Worm (Caenorhabditis elegans) whole organism, midembryonic: ENCODE results near the gene W04G3.5.

Experiments
- T22C8.4 ChIP-seq: fragments of 200-800 bp; sonication (Bioruptor generic); IDR thresholded peaks from 2 replicates; pipeline ENCODE4 v1.3.6; 2022; ENCODE audit warnings: missing genetic modification characterization, missing compliant biosample characterization
- cog-1 ChIP-seq: sonication (generic microtip); optimal IDR thresholded peaks from 2 replicates; lab custom pipeline; 2016; ENCODE audit warnings: missing genetic modification characterization, missing compliant biosample characterization
- flt-1 ChIP-seq: fragments of 200-800 bp; sonication (Bioruptor generic); IDR thresholded peaks from 2 replicates; pipeline ENCODE4 v1.3.6; 2022; ENCODE audit warnings: missing genetic modification characterization, missing compliant biosample characterization
- klf-2 ChIP-seq: fragments of 200-800 bp; sonication (Bioruptor generic); conservative IDR thresholded peaks from 2 replicates; pipeline ENCODE4 v1.3.6; 2022; ENCODE audit warnings: missing genetic modification reagents, missing genetic modification characterization, missing compliant biosample characterization
- med-1 ChIP-seq: sonication (generic microtip); optimal IDR thresholded peaks from 2 replicates; lab custom pipeline; 2017; ENCODE audit warnings: missing genetic modification characterization, mild to moderate bottlenecking, missing compliant biosample characterization, antibody characterized with exemption, missing genetic modification reagents; ENCODE audit not compliant: insufficient read depth
- tab-1 ChIP-seq: fragments of 200-800 bp; sonication (Bioruptor generic); IDR thresholded peaks from 2 replicates; pipeline ENCODE4 v1.3.6; 2022; ENCODE audit warnings: missing genetic modification characterization, missing compliant biosample characterization
- ztf-23 ChIP-seq: fragments of 200-800 bp; sonication (Bioruptor generic); IDR thresholded peaks from 2 replicates; pipeline ENCODE4 v1.3.6; 2022; ENCODE audit warnings: missing genetic modification reagents, missing genetic modification characterization, missing compliant biosample characterization
- ztf-29 ChIP-seq: fragments of 200-800 bp; sonication (Bioruptor generic); IDR thresholded peaks from 2 replicates; pipeline ENCODE4 v1.3.6; 2022; ENCODE audit warnings: missing genetic modification reagents, missing genetic modification characterization, missing compliant biosample characterization

DNA sequence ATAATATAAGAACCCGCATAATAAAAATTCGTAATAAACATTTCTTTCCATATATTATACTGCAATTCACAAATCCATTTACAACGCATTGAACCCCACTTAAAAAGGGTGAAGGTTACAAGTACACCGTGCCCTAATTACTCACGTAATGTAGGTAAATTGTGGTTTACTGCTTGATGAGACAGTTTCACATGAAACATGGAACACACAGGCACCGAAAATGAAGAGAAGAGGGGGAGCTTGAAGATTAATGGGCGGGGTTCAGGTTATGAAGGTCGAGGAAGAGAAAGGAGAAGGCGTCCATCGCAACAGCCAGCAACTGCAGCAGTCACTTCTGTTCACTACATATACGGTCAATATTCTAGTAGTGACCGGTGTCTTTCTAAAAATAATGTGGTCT lies 13.7 kb upstream of the W04G3.5 start, which contains the start of gene lpr-6:
- TF ChIP-seq ztf-29 (GFP tag; lab: Robert Waterston, UW) (no peak), cog-1 (tag; lab: Kevin White, UChicago) (no peak), klf-2 (no peak), tab-1 (GFP tag; lab: Robert Waterston, UW) (no peak), flt-1 (no peak), T22C8.4 (GFP tag; lab: Robert Waterston, UW) (no peak), med-1 (GFP tag; lab: Kevin White, UChicago) (no peak), ztf-23 (GFP tag; lab: Robert Waterston, UW) (no peak)
